Fruit fly (Drosophila melanogaster) whole organism, embryonic: Measurements from ENCODE around the gene CG4660.

Source experiments
- Ada2b ChIP-seq: fragments of 200-800 bp; sonication (Bioruptor generic); IDR thresholded peaks from 2 replicates; pipeline ENCODE4 v1.3.6; 2022; ENCODE audit warnings: missing biosample characterization, missing genetic modification characterization
- BEAF-32 ChIP-seq: fragments of 200-800 bp; sonication (Bioruptor generic); optimal IDR thresholded peaks from 3 replicates; lab custom pipeline; 2017; ENCODE audit warnings: missing biosample characterization, missing genetic modification characterization, mild to moderate bottlenecking, moderate library complexity, missing genetic modification reagents
- CG12236 ChIP-seq: fragments of 200-800 bp; sonication (Bioruptor generic); optimal IDR thresholded peaks from 2 replicates; lab custom pipeline; 2016; ENCODE audit warnings: missing biosample characterization, missing genetic modification characterization
- CG12391 ChIP-seq: fragments of 200-800 bp; sonication (Bioruptor generic); optimal IDR thresholded peaks from 3 replicates; lab custom pipeline; 2018; ENCODE audit warnings: missing biosample characterization, mild to moderate bottlenecking, missing genetic modification characterization, moderate library complexity
- CG12942 ChIP-seq: fragments of 200-800 bp; sonication (Bioruptor generic); optimal IDR thresholded peaks from 3 replicates; lab custom pipeline; 2016; ENCODE audit warnings: missing biosample characterization, missing genetic modification characterization
- CG13424 ChIP-seq: fragments of 200-800 bp; sonication (Bioruptor generic); optimal IDR thresholded peaks from 2 replicates; lab custom pipeline; 2019; ENCODE audit warnings: missing biosample characterization, mild to moderate bottlenecking, missing genetic modification characterization, moderate library complexity
- CG14014 ChIP-seq: fragments of 200-800 bp; sonication (Bioruptor generic); IDR thresholded peaks from 2 replicates; pipeline ENCODE4 v1.3.6; 2022; ENCODE audit warnings: missing biosample characterization, missing genetic modification characterization
- CG14860 ChIP-seq: fragments of 200-800 bp; sonication (Bioruptor generic); IDR thresholded peaks from 3 replicates; pipeline ENCODE4 v1.3.6; 2022; ENCODE audit warnings: missing biosample characterization, missing genetic modification characterization; ENCODE audit not compliant: partially characterized antibody
- CG15011 ChIP-seq: fragments of 200-800 bp; sonication (Bioruptor generic); optimal IDR thresholded peaks from 3 replicates; lab custom pipeline; 2018; ENCODE audit warnings: missing biosample characterization, mild to moderate bottlenecking, missing genetic modification characterization
- CG2116 ChIP-seq: fragments of 200-800 bp; sonication (Bioruptor generic); optimal IDR thresholded peaks from 3 replicates; lab custom pipeline; 2018; ENCODE audit warnings: missing biosample characterization, mild to moderate bottlenecking, missing genetic modification characterization
- CG2875 ChIP-seq: fragments of 200-800 bp; sonication (Bioruptor generic); optimal IDR thresholded peaks from 2 replicates; lab custom pipeline; 2017; ENCODE audit warnings: missing biosample characterization, mild to moderate bottlenecking, missing genetic modification characterization, missing genetic modification reagents
- CG3065 ChIP-seq: fragments of 200-800 bp; sonication (Bioruptor generic); optimal IDR thresholded peaks from 2 replicates; lab custom pipeline; 2016; ENCODE audit warnings: missing biosample characterization, missing genetic modification characterization
- CG31365 ChIP-seq: fragments of 200-800 bp; sonication (Bioruptor generic); optimal IDR thresholded peaks from 2 replicates; lab custom pipeline; 2018; ENCODE audit warnings: missing biosample characterization, mild to moderate bottlenecking, missing genetic modification characterization
- CG43689 ChIP-seq: fragments of 200-800 bp; sonication (Bioruptor generic); IDR thresholded peaks from 2 replicates; pipeline ENCODE4 v1.3.6; 2022; ENCODE audit warnings: missing biosample characterization, missing genetic modification characterization
- CG9932 ChIP-seq: fragments of 200-800 bp; sonication (Bioruptor generic); IDR thresholded peaks from 2 replicates; pipeline ENCODE4 v1.3.6; 2022; ENCODE audit warnings: missing biosample characterization, missing genetic modification characterization
- Dad ChIP-seq: fragments of 200-800 bp; sonication (Bioruptor generic); optimal IDR thresholded peaks from 3 replicates; lab custom pipeline; 2016; ENCODE audit warnings: missing biosample characterization, missing genetic modification characterization
- E2f1 ChIP-seq: fragments of 200-800 bp; sonication (Bioruptor generic); IDR thresholded peaks from 2 replicates; pipeline ENCODE4 v1.3.6; 2022; ENCODE audit warnings: missing biosample characterization, missing genetic modification characterization
- Fer2 ChIP-seq: fragments of 200-800 bp; sonication (Bioruptor generic); optimal IDR thresholded peaks from 2 replicates; lab custom pipeline; 2018; ENCODE audit warnings: missing biosample characterization, mild to moderate bottlenecking, missing genetic modification characterization, moderate library complexity
- GATAe ChIP-seq: fragments of 200-800 bp; sonication (Bioruptor generic); conservative IDR thresholded peaks from 2 replicates; pipeline ENCODE4 v1.3.6; 2022; ENCODE audit warnings: missing biosample characterization, missing genetic modification characterization
- HLH3B ChIP-seq: fragments of 200-800 bp; sonication (Bioruptor generic); IDR thresholded peaks from 2 replicates; pipeline ENCODE4 v1.3.6; 2022; ENCODE audit warnings: missing biosample characterization, missing genetic modification characterization
- HLH54F ChIP-seq: fragments of 200-800 bp; sonication (Bioruptor generic); optimal IDR thresholded peaks from 3 replicates; lab custom pipeline; 2016; ENCODE audit warnings: missing biosample characterization, missing genetic modification characterization
- Hey ChIP-seq: fragments of 200-800 bp; sonication (Bioruptor generic); optimal IDR thresholded peaks from 3 replicates; lab custom pipeline; 2018; ENCODE audit warnings: missing biosample characterization, mild to moderate bottlenecking, missing genetic modification characterization
- Hsf ChIP-seq: fragments of 200-800 bp; sonication (Bioruptor generic); optimal IDR thresholded peaks from 3 replicates; lab custom pipeline; 2016; ENCODE audit warnings: missing biosample characterization, missing genetic modification characterization
- Lhr ChIP-seq: fragments of 200-800 bp; sonication (Bioruptor generic); optimal IDR thresholded peaks from 3 replicates; lab custom pipeline; 2017; ENCODE audit warnings: mild to moderate bottlenecking, missing biosample characterization, missing genetic modification reagents, missing genetic modification characterization
- Max ChIP-seq: fragments of 200-800 bp; sonication (Bioruptor generic); optimal IDR thresholded peaks from 2 replicates; lab custom pipeline; 2016; ENCODE audit warnings: missing biosample characterization, mild to moderate bottlenecking, missing genetic modification characterization
- Mes4 ChIP-seq: fragments of 200-800 bp; sonication (Bioruptor generic); optimal IDR thresholded peaks from 2 replicates; lab custom pipeline; 2016; ENCODE audit warnings: missing biosample characterization, missing genetic modification characterization
- NfI ChIP-seq: fragments of 200-800 bp; sonication (Bioruptor generic); optimal IDR thresholded peaks from 3 replicates; lab custom pipeline; 2018; ENCODE audit warnings: missing biosample characterization, mild to moderate bottlenecking, missing genetic modification characterization, moderate library complexity
- Oaz ChIP-seq: fragments of 200-800 bp; sonication (Bioruptor generic); IDR thresholded peaks from 2 replicates; pipeline ENCODE4 v1.3.6; 2022; ENCODE audit warnings: missing biosample characterization, missing genetic modification characterization
- Optix ChIP-seq: fragments of 200-800 bp; sonication (Bioruptor generic); IDR thresholded peaks from 3 replicates; pipeline ENCODE4 v1.3.6; 2022; ENCODE audit warnings: missing biosample characterization, missing genetic modification characterization
- PHDP ChIP-seq: fragments of 200-800 bp; sonication (Bioruptor generic); optimal IDR thresholded peaks from 3 replicates; lab custom pipeline; 2018; ENCODE audit warnings: missing biosample characterization, mild to moderate bottlenecking, missing genetic modification characterization, moderate library complexity
- Poxn ChIP-seq: fragments of 200-800 bp; sonication (Bioruptor generic); IDR thresholded peaks from 2 replicates; pipeline ENCODE4 v1.3.6; 2022; ENCODE audit warnings: missing biosample characterization, missing genetic modification characterization
- Tbp ChIP-seq: fragments of >200 bp; optimal IDR thresholded peaks from 2 replicates; lab custom pipeline; 2018; ENCODE audit warnings: missing biosample characterization, missing genetic modification characterization
- Trl ChIP-seq, 3 experiments: fragments of >200 bp in 2 of 3; fragments of 200-800 bp in 1 of 3; sonication (Bioruptor generic) in 1 of 3; optimal IDR thresholded peaks; 2 replicates in 1 of 3; 3 replicates in 2 of 3; lab custom pipeline; 2016 to 2017; ENCODE audit warnings: missing biosample characterization in 1 of 3, missing genetic modification characterization in 1 of 3
- Xbp1 ChIP-seq: fragments of 200-800 bp; sonication (Bioruptor generic); optimal IDR thresholded peaks from 3 replicates; lab custom pipeline; 2016; ENCODE audit warnings: missing biosample characterization, mild to moderate bottlenecking, missing genetic modification characterization
- ase ChIP-seq: fragments of 200-800 bp; sonication (Bioruptor generic); IDR thresholded peaks from 3 replicates; pipeline ENCODE4 v1.3.6; 2022; ENCODE audit warnings: missing biosample characterization, missing genetic modification characterization
- cas ChIP-seq: fragments of 200-800 bp; sonication (Bioruptor generic); IDR thresholded peaks from 2 replicates; pipeline ENCODE4 v1.3.6; 2022; ENCODE audit warnings: missing biosample characterization, missing genetic modification characterization
- chinmo ChIP-seq: fragments of 200-800 bp; sonication (Bioruptor generic); IDR thresholded peaks from 4 replicates; pipeline ENCODE4 v1.3.6; 2022; ENCODE audit warnings: missing biosample characterization, missing genetic modification characterization; ENCODE audit not compliant: partially characterized antibody
- chn ChIP-seq: fragments of 200-800 bp; sonication (Bioruptor generic); optimal IDR thresholded peaks from 2 replicates; lab custom pipeline; 2016; ENCODE audit warnings: missing biosample characterization, missing genetic modification characterization
- cwo ChIP-seq: fragments of 200-800 bp; sonication (Bioruptor generic); optimal IDR thresholded peaks from 3 replicates; lab custom pipeline; 2017; ENCODE audit warnings: missing biosample characterization, missing genetic modification characterization, mild to moderate bottlenecking, moderate library complexity, missing genetic modification reagents
- dimm ChIP-seq: fragments of 200-800 bp; sonication (Bioruptor generic); IDR thresholded peaks from 2 replicates; pipeline ENCODE4 v1.3.6; 2022; ENCODE audit warnings: missing biosample characterization, missing genetic modification characterization
- disco-r ChIP-seq: fragments of 200-800 bp; sonication (Bioruptor generic); optimal IDR thresholded peaks from 2 replicates; lab custom pipeline; 2016; ENCODE audit warnings: missing biosample characterization, missing genetic modification characterization
- hkb ChIP-seq, 2 experiments: fragments of 200-800 bp in 1 of 2; fragments of >200 bp in 1 of 2; sonication (Bioruptor generic) in 1 of 2; IDR thresholded peaks in 1 of 2; optimal IDR thresholded peaks in 1 of 2; 2 replicates each; pipeline versions ENCODE4 v1.3.6 to Lab custom; 2017 to 2022; ENCODE audit warnings: missing biosample characterization in 1 of 2, missing genetic modification characterization in 1 of 2
- hth ChIP-seq: fragments of >200 bp; optimal IDR thresholded peaks from 2 replicates; lab custom pipeline; 2017; ENCODE audit warnings: inconsistent platforms
- kay ChIP-seq: fragments of 200-800 bp; sonication (Bioruptor generic); optimal IDR thresholded peaks from 2 replicates; lab custom pipeline; 2016; ENCODE audit warnings: missing biosample characterization, missing genetic modification characterization
- lab ChIP-seq: fragments of 200-800 bp; sonication (Bioruptor generic); optimal IDR thresholded peaks from 3 replicates; lab custom pipeline; 2017; ENCODE audit warnings: missing biosample characterization, missing genetic modification characterization, mild to moderate bottlenecking, moderate library complexity, missing genetic modification reagents
- nau ChIP-seq: fragments of 200-800 bp; sonication (Bioruptor generic); optimal IDR thresholded peaks from 3 replicates; lab custom pipeline; 2017; ENCODE audit warnings: missing biosample characterization, mild to moderate bottlenecking, missing genetic modification characterization, missing genetic modification reagents
- pros ChIP-seq: fragments of 200-800 bp; sonication (Bioruptor generic); optimal IDR thresholded peaks from 3 replicates; lab custom pipeline; 2019; ENCODE audit warnings: missing biosample characterization, mild to moderate bottlenecking, missing genetic modification characterization, moderate library complexity
- tna ChIP-seq: fragments of 200-800 bp; sonication (Bioruptor generic); IDR thresholded peaks from 2 replicates; pipeline ENCODE4 v1.3.6; 2022; ENCODE audit warnings: missing biosample characterization, missing genetic modification characterization; ENCODE audit not compliant: partially characterized antibody
- zfh1 ChIP-seq: fragments of 200-800 bp; sonication (Bioruptor generic); IDR thresholded peaks from 3 replicates; pipeline ENCODE4 v1.3.6; 2022; ENCODE audit warnings: missing biosample characterization, missing genetic modification characterization

The CG4660 gene

dm6 chrX:6037180-6037946 is 43.8 kb downstream of the CG4660 start, which contains the start of the genes rux and MCTS1 (continued):
- TF ChIP-seq GATAe = no peak
- no peak for TF ChIP-seq HLH3B (GFP tag; lab: Robert Waterston, UW)
- TF ChIP-seq CG3065 = no peak
- peak; percentile 2 for TF ChIP-seq NfI (GFP tag; lab: Kevin White, UChicago)
- TF ChIP-seq chn = peak; percentile 42
- TF ChIP-seq Hey (tag; lab: Kevin White, UChicago) = no peak
- peak; percentile 43 for TF ChIP-seq Dad (GFP tag; lab: Kevin White, UChicago)
- no peak for TF ChIP-seq zfh1
- no peak for TF ChIP-seq Fer2 (tag; lab: Kevin White, UChicago)
- TF ChIP-seq CG15011 (GFP tag; lab: Kevin White, UChicago) = no peak
- no peak for TF ChIP-seq CG31365 (tag; lab: Kevin White, UChicago)
- peak; percentile 39 for TF ChIP-seq HLH54F (GFP tag; lab: Kevin White, UChicago)
- 0 out of 2 replicates have a peak, but pooled peaks have one; percentile 27 for TF ChIP-seq Ada2b (GFP tag; lab: Robert Waterston, UW)
- TF ChIP-seq CG14860 = peak; percentile 91
- no peak for TF ChIP-seq cas (GFP tag; lab: Robert Waterston, UW)
- no peak for TF ChIP-seq cwo (GFP tag; lab: Kevin White, UChicago)
- TF ChIP-seq E2f1 (GFP tag; lab: Robert Waterston, UW) = no peak
- TF ChIP-seq CG12236 = no peak
- no peak for TF ChIP-seq dimm
- TF ChIP-seq BEAF-32 (GFP tag; lab: Kevin White, UChicago) = peak; percentile 97
- no peak for TF ChIP-seq CG43689 (GFP tag; lab: Robert Waterston, UW)
- no peak for TF ChIP-seq CG13424 (tag; lab: Kevin White, UChicago)
- no peak for TF ChIP-seq hkb (optimal IDR thresholded peaks at IDR 0.05; lab: Kevin White, UChicago)
- no peak for TF ChIP-seq hkb (GFP tag; IDR thresholded peaks at IDR 0.05; lab: Robert Waterston, UW)
- no peak for TF ChIP-seq CG14014 (GFP tag; lab: Robert Waterston, UW)
- TF ChIP-seq pros (GFP tag; lab: Kevin White, UChicago) = no peak
- TF ChIP-seq Trl (optimal IDR thresholded peaks at IDR 0.05; lab: Kevin White, UChicago) = no peak
- TF ChIP-seq Trl (GFP tag; optimal IDR thresholded peaks at IDR 0.05; lab: Kevin White, UChicago) = peak; percentile 39
- TF ChIP-seq Oaz (GFP tag; lab: Robert Waterston, UW) = no peak
- peak; percentile 91 for TF ChIP-seq tna (GFP tag; lab: Robert Waterston, UW)
- TF ChIP-seq kay (GFP tag; lab: Kevin White, UChicago) = peak; percentile 3
- no peak for TF ChIP-seq CG2875 (GFP tag; lab: Kevin White, UChicago)
- TF ChIP-seq disco-r (GFP tag; lab: Kevin White, UChicago) = no peak
- TF ChIP-seq CG9932 = peak; percentile 63
- TF ChIP-seq chinmo (GFP tag; lab: Robert Waterston, UW) = peak; percentile 89
- no peak for TF ChIP-seq Mes4 (GFP tag; lab: Kevin White, UChicago)
- TF ChIP-seq Max (GFP tag; lab: Kevin White, UChicago) = no peak
- no peak for TF ChIP-seq Poxn (GFP tag; lab: Robert Waterston, UW)
- no peak for TF ChIP-seq Optix (GFP tag; lab: Robert Waterston, UW)
- TF ChIP-seq nau = no peak
- TF ChIP-seq lab (GFP tag; lab: Kevin White, UChicago) = peak; percentile 10
- TF ChIP-seq ase (GFP tag; lab: Robert Waterston, UW) = no peak
- TF ChIP-seq CG12391 (tag; lab: Kevin White, UChicago) = peak; percentile 50
- TF ChIP-seq PHDP = no peak
- TF ChIP-seq Lhr (GFP tag; lab: Kevin White, UChicago) = peak; percentile 77
- peak; percentile 72 for TF ChIP-seq CG2116 (GFP tag; lab: Kevin White, UChicago)
- TF ChIP-seq Tbp = no peak
- TF ChIP-seq Xbp1 (GFP tag; lab: Kevin White, UChicago) = peak; percentile 19
- no peak for TF ChIP-seq hth (lab: Kevin White, UChicago)
- no peak for TF ChIP-seq Hsf (GFP tag; lab: Kevin White, UChicago)
- no peak for TF ChIP-seq CG12942 (GFP tag; lab: Kevin White, UChicago)
